Fruit fly (Drosophila melanogaster) whole organism, larva: ENCODE data around the gene EMC6.
A peak's percentile ranks its signal among the peaks of the same experiment; 100 is the strongest.

ENCODE experiments used
- noc ChIP-seq: fragments of 200-800 bp; sonication (Bioruptor generic); optimal IDR thresholded peaks from 3 replicates; lab custom pipeline; 2019; ENCODE audit warnings: missing biosample characterization, mild to moderate bottlenecking, missing genetic modification characterization, moderate library complexity

EMC6 gene

dm6 chr3R:25047504-25047903 is 22.7 kb upstream of the EMC6 start, which contains the start of gene CG11790:
Gene CG11790, plus strand, starts transcription at chr3R:25047706.
- no peak for TF ChIP-seq noc (tag; lab: Kevin White, UChicago)

DNA sequence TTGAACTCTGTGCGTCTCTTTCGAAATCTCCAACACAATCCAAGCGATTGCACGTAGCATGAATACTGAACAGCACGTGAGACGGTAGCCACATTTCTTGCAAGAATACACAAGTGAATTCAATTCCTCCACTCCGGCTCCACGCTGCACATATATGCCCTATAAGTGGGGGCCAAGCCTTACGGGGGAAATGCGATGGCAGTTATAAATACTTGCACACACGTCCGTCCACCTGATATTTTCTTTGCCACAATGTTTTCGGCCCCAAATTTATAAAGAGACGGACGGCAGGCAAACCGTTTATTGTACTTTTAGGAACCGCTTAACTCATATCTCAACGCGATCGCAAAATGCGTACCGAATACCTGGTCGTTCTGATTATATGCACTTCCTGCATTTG is 21.2 kb upstream of the EMC6 start, which contains the start of gene CG11786:
Gene CG11786, plus strand, starts transcription at position 301 of the 400 bp plus-strand sequence.
- TF ChIP-seq noc (tag; lab: Kevin White, UChicago) = no peak

DNA sequence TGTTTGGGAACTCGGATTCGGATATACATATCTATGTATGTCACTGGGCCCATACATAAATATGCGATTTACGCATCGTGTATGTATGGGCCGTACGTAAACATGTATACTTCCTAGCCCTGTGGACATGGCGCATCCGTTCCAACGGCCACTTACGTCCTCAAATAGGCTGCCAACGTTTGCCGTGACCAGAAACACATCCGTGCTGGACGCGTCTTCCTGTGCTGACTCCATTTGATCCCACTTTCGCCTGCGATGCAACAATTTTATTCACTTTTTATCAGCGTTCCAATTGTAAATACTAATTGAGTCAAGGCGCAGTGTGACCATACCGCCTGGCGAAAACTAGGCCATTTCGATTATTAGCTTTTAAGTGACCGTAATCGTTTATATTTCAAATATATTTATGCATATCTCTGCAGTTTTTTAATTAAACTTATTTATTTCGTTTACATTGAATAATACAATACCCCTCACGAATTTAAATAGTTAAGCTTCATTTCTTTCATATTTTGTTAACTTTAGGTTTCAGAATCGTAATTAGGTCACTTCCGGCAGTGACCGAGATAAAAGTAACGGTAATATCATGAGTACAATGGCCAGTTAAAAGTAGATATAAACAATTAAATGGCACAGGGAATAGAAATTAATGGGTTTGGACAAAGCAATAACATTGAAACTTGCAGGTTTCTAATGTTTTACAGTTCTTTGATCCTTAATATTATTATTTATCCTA is 20.2 kb upstream of the EMC6 start, which contains the start of gene 5PtaseI:
Gene 5PtaseI, minus strand, starts transcription at position 336 of the 736 bp plus-strand sequence.
- no peak for TF ChIP-seq noc (tag; lab: Kevin White, UChicago)

DNA sequence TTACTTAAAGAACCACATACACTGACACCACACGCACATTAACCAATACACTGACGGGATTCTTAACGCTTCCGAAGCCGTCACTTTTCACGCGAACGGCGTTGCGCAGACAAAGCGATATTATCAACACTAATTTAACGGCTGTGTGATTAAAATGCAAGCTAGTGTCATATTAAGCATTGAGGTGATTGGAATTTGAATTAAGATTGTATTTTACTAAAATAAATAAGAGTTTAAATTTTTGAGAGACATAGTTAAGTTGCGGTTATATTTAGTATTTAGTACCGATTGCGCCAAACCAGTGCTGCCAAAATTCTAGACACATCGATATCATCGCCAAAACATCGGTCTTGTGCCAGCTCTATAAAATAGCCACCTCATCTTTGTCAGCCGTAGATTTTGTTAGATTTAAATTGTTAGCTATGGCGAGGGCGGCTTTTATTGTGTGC is 14.2 kb upstream of the EMC6 start, which contains the start of the genes Ythdf and bai:
Gene Ythdf, minus strand, starts transcription at position 222 of the 449 bp plus-strand sequence.
Gene bai, plus strand, starts transcription at position 347 of the 449 bp plus-strand sequence.
- TF ChIP-seq noc (tag; lab: Kevin White, UChicago) = no peak

dm6 chr3R:25036644-25037043 is 11.8 kb upstream of the EMC6 start, which contains the start of gene CG31115:
Gene CG31115, plus strand, starts transcription at chr3R:25036944.
- TF ChIP-seq noc (tag; lab: Kevin White, UChicago) = no peak

DNA sequence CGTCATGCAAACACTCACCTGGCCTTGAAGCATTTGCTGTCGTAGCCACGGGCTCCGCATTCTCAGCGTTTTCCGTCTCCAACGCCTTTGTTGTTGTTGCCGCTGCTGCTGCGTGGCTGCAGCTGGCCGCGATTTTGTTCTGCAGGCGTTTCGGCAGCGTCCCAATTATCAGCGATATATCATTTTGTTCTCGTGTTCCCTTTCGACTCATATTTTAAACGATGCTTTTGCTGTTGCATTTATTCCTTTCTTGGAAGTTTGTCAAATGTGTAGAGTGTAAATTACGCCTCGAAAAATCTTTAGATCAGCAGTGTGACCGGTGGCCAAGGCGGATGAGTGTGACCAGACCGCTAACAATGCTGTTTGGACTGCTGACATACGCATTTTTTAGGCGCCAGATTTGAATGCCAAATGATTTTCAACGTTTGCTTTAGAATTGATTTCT is 8.3 kb upstream of the EMC6 start, which contains the start of gene Smg6:
Gene Smg6, minus strand, starts transcription at position 324 of the 445 bp plus-strand sequence.
- no peak for TF ChIP-seq noc (tag; lab: Kevin White, UChicago)

DNA sequence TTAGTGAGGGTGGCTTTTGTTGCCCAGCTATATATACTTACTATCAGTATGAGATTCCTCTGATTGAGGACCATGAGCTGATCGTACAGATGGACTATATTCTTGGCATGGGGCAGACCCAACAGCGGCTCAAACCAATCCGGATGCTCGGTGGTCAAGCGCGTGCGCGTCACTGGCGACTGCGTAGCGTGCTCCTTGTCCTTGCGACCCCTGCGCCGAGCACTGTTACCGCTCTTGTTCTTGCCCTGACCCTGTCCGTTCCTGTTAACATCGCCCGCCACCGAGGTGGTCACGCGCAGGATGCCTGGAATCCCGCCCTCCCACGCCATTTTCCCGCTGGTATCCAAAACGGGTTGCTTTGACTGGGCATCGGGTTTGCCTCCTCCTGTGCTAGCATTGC is 7.9 kb upstream of the EMC6 start:
- no peak for TF ChIP-seq noc (tag; lab: Kevin White, UChicago)

DNA sequence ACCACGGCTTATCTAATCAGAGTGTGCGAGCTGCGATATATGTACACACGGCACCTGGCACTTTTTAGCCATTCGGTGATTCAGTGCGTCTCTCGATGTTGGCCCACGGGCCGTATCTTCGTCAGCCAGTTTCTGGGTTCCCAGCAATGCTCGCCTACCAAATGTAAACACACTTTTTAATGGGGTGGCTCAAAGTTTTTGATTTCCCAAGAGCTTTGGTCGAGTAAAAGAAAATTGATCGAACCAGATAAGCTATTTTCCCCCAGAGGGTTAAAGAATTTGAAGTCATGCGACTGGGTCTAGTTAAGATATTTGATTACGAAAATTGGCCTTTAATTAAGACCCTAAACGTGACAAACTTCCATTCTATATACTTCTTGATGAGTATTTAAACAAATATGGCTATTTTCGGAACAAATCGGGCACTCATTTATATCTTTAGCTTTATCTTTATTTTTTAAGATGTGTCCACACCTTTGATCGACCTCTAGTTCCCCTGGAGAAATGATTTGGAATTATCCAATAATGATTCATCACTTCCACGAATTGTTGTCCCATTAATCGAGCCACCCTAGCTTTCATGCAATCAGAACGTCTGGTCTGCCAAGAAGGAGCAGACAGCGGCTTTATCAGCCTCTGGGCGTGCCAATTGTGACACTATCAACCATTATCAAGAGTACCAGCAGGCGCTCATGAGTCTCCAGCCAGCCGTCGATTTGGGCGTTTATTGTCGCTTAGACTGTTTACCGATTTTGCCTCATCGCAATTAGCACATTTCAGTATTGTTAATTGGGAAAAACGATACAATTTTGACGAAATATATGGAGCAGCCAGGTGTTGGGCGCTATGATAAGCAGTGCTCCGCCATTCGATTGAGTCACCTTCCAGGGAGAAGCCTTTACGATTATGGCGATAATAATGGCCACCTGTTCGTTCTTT is 2.7 kb upstream of the EMC6 start:
- TF ChIP-seq noc (tag; lab: Kevin White, UChicago) = peak; percentile 92

DNA sequence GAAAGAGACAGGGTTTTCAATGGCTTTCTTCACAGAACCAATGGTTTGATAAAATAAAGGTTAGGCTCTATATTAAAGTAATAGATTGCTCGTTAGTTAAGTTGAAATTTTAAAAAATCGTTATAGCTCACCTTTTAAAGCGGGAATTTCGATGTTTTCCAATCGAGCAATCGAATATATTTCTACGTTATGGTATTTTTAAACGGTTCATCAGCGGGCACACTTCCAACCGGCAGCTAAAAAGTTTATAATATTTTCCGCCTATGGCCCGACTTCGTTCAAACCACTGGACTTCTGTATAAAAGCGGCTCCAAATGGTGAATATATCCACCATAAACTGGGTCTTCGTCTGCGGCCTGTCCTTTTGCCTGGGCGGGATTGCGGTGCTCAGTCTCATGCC is 1.8 kb downstream of the EMC6 start, which contains the start of gene beta4GalT7:
Gene beta4GalT7, plus strand, starts transcription at position 201 of the 400 bp plus-strand sequence.
- no peak for TF ChIP-seq noc (tag; lab: Kevin White, UChicago)

DNA sequence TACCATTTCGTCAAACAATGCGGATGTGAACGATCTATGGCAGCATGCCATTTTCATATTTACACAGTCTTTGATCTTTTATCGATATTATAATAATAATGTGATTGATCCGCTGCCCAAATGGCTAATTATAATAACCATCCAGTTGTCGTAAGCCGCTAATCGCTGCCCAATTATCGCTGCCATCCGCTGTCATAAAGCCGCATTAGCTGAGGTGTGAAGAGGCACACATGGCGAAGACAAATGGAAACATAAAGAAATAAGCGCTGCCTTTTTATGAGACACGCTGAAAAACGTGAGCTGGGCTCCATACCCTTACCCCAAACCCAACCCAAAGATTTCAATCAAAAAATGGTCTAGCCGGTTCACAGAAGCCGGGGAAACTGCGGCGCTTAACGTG is 12.8 kb downstream of the EMC6 start:
- TF ChIP-seq noc (tag; lab: Kevin White, UChicago) = no peak

DNA sequence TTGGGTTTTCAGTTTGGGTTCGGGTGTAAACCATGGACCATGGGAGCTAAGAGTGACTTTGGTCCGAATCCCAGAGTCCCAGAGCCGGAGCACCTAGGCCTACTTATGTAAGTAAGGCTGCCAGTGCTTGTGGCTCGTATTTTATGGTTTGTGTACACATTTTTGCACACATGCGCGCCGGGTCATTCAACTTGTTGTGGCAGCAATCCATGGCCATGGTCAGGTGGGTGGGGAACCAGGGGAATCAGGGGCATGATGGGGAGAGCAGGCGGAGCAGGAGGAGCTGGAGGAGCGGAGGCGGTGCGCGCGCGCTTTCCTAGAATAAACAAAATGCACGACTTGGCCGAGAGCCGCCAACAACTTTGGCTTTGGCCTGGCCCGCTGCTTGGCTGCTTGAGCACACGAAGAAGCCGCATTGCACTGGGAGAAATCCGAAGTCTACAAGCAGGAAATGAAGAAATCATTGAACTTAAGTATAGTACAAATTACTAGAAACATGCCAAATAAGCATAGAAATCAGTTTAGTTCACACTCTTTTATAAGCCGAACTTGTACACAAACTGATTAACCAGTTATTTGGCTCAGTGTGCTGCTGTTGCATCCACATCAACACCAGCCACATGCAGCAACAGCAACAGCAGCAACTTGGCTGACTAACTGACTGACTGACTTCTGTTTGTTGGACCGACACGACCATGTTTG is 14.9 kb downstream of the EMC6 start:
- TF ChIP-seq noc (tag; lab: Kevin White, UChicago) = no peak

DNA sequence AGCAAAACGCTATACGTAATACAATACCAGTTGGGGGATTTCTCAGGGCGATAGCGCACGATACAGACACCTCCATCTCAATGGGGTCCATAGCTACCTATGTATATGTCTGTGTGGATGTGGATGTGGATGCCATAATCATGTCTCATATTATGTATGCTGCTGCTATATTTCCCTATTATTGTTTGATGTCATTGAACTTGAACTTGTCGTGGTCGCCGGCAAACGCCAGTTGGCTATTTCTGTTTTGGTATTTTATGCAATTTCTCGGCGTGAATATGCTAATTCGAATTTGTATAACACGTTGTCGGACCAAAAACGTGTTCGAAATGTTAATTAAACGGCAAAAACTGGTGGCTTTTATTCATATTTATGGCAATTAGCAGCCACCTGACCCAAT is 19.1 kb downstream of the EMC6 start:
- TF ChIP-seq noc (tag; lab: Kevin White, UChicago) = no peak

DNA sequence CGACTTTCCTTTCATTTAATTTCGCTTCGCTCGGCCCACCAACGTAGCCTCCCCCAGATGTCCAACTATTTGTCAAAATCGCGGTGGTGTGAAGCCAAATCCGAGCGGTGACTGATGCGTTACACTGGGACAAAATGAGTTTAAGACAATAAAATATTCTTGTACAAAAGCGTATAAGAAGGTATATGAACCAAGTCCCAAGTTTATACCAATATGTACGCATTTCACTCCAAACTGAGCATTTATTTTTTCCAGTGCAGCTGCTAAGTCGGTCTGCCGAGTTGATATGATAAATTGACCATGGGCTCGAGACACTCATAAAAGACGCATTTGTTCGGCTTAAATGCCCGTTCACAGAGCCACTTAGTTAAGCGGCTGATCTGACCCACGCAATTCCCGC is 20.1 kb downstream of the EMC6 start:
- TF ChIP-seq noc (tag; lab: Kevin White, UChicago) = no peak

DNA sequence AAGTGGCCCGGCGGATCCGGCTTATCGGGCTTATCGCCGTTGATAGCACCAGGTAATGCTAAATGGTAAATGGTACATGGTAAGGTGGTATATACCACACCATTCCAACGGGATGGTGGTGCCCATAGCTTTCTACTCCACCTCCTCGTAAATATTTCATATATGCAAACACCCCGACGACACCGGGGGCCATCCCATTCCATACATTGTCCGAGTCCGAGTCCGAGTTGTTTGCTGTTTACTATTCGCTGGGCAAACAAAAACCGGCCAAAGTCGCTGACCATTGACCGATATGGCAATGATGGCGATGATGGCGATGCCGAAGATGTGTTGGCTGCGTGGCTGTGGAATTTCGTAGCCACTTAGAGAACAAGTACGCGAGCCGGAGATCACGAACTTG is 20.8 kb downstream of the EMC6 start:
- no peak for TF ChIP-seq noc (tag; lab: Kevin White, UChicago)

- TF ChIP-seq noc (tag; lab: Kevin White, UChicago) = no peak
Observed at dm6 chr3R:25002257-25002656, 22.6 kb downstream of the EMC6 start.
